Worm (Caenorhabditis elegans): ENCODE measurements around the gene immt-1.

immt-1 gene

ce11 chrX:2663798-2664197 lies 23.2 kb downstream of the immt-1 start:
- TF ChIP-seq F13H6.1 (tag; optimal IDR thresholded peaks at IDR 0.05) (no peak), ceh-6 (GFP tag; optimal IDR thresholded peaks at IDR 0.05) (no peak), ceh-31 (tag; optimal IDR thresholded peaks at IDR 0.05) (no peak), C38D4.7 (GFP tag; optimal IDR thresholded peaks at IDR 0.05) (no peak), unc-86 (tag; optimal IDR thresholded peaks at IDR 0.05) (no peak), pha-4 (tag; optimal IDR thresholded peaks at IDR 0.05) (no peak), ttx-3 (tag; optimal IDR thresholded peaks at IDR 0.05) (no peak), pag-3 (tag; optimal IDR thresholded peaks at IDR 0.05; ENCODE audit: borderline replicate concordance) (no peak), nfya-1 (tag; optimal IDR thresholded peaks at IDR 0.05) (no peak), sox-4 (tag; optimal IDR thresholded peaks at IDR 0.05) (no peak), unc-42 (tag; optimal IDR thresholded peaks at IDR 0.05) (no peak), eyg-1 (tag; optimal IDR thresholded peaks at IDR 0.05) (no peak), pros-1 (tag; optimal IDR thresholded peaks at IDR 0.05) (no peak), T23F11.4 (GFP tag; optimal IDR thresholded peaks at IDR 0.05) (no peak), ceh-14 (tag; optimal IDR thresholded peaks at IDR 0.05) (no peak), dmd-4 (tag; optimal IDR thresholded peaks at IDR 0.05; ENCODE audit: borderline replicate concordance) (no peak), ztf-16 (tag; optimal IDR thresholded peaks at IDR 0.05) (no peak)

ce11 chrX:2654334-2654733 lies 32.6 kb downstream of the immt-1 start:
- TF ChIP-seq gmeb-2 (tag; optimal IDR thresholded peaks at IDR 0.05) (no peak), ceh-31 (tag; optimal IDR thresholded peaks at IDR 0.05) (peak; percentile 35), unc-3 (GFP tag; conservative IDR thresholded peaks at IDR 0.05) (no peak), unc-3 (tag; optimal IDR thresholded peaks at IDR 0.05) (no peak), fax-1 (tag; optimal IDR thresholded peaks at IDR 0.05) (no peak), madf-2 (tag; optimal IDR thresholded peaks at IDR 0.05) (no peak), tbx-2 (tag; optimal IDR thresholded peaks at IDR 0.05) (no peak), eyg-1 (tag; optimal IDR thresholded peaks at IDR 0.05) (no peak), elt-4 (tag; optimal IDR thresholded peaks at IDR 0.05) (no peak), unc-42 (tag; optimal IDR thresholded peaks at IDR 0.05) (peak; percentile 10), ama-1 (optimal IDR thresholded peaks at IDR 0.05) (no peak), ttx-3 (tag; optimal IDR thresholded peaks at IDR 0.05) (no peak)

- TF ChIP-seq F13H6.1 (tag; optimal IDR thresholded peaks at IDR 0.05) (no peak), hlh-6 (tag; optimal IDR thresholded peaks at IDR 0.05) (no peak), Y22D7AL.16 (tag; optimal IDR thresholded peaks at IDR 0.05) (no peak), unc-86 (tag; optimal IDR thresholded peaks at IDR 0.05) (no peak), K02D7.2 (tag; optimal IDR thresholded peaks at IDR 0.05) (no peak), ztf-16 (tag; optimal IDR thresholded peaks at IDR 0.05) (no peak), fkh-6 (tag; optimal IDR thresholded peaks at IDR 0.05) (no peak), fkh-10 (GFP tag; optimal IDR thresholded peaks at IDR 0.05) (no peak), fax-1 (tag; optimal IDR thresholded peaks at IDR 0.05) (no peak), hlh-13 (GFP tag; optimal IDR thresholded peaks at IDR 0.05) (no peak), tbx-2 (tag; optimal IDR thresholded peaks at IDR 0.05) (no peak), ceh-45 (GFP tag; IDR thresholded peaks at IDR 0.05) (no peak), elt-4 (tag; optimal IDR thresholded peaks at IDR 0.05) (no peak)
These were observed 45.9 kb downstream of the immt-1 start for ce11 chrX:2641094-2641493.

- TF ChIP-seq unc-42 (tag; optimal IDR thresholded peaks at IDR 0.05) = peak; percentile 41
- no peak for TF ChIP-seq ztf-16 (tag; optimal IDR thresholded peaks at IDR 0.05)
These were observed 46.4 kb downstream of the immt-1 start for ce11 chrX:2640556-2640955.

ce11 chrX:2632869-2633268 lies 54.1 kb downstream of the immt-1 start:
- TF ChIP-seq hlh-15 (tag; optimal IDR thresholded peaks at IDR 0.05) = no peak
- TF ChIP-seq T23F11.4 (GFP tag; optimal IDR thresholded peaks at IDR 0.05) = no peak
- no peak for TF ChIP-seq pqm-1 (tag; optimal IDR thresholded peaks at IDR 0.05)
- TF ChIP-seq ahr-1 (tag; optimal IDR thresholded peaks at IDR 0.05) = no peak
- no peak for TF ChIP-seq ceh-31 (tag; optimal IDR thresholded peaks at IDR 0.05)
- no peak for TF ChIP-seq ets-4 (tag; optimal IDR thresholded peaks at IDR 0.05)
- TF ChIP-seq ceh-34 (tag; optimal IDR thresholded peaks at IDR 0.05) = no peak
- no peak for TF ChIP-seq ceh-22 (tag; optimal IDR thresholded peaks at IDR 0.05)
- no peak for TF ChIP-seq ztf-16 (tag; optimal IDR thresholded peaks at IDR 0.05)
- TF ChIP-seq gmeb-2 (tag; optimal IDR thresholded peaks at IDR 0.05) = no peak
- no peak for TF ChIP-seq unc-42 (tag; optimal IDR thresholded peaks at IDR 0.05)
- no peak for TF ChIP-seq ceh-18 (tag; optimal IDR thresholded peaks at IDR 0.05)
- no peak for TF ChIP-seq K02D7.2 (tag; optimal IDR thresholded peaks at IDR 0.05)
- no peak for TF ChIP-seq Y22D7AL.16 (tag; optimal IDR thresholded peaks at IDR 0.05)
